Worm (Caenorhabditis elegans) whole organism, L4/young adult: ENCODE results near the gene H03E18.2.

Source experiments
- W03F9.2 ChIP-seq: fragments of 150-350 bp; optimal IDR thresholded peaks from 2 replicates; lab custom pipeline; 2014; ENCODE audit warnings: missing biosample characterization, missing genetic modification characterization
- dao-5 ChIP-seq: sonication (generic microtip); optimal IDR thresholded peaks from 2 replicates; lab custom pipeline; 2016; ENCODE audit warnings: missing genotype, missing genetic modification characterization, moderate library complexity, missing compliant biosample characterization
- him-1 ChIP-seq: sonication (generic microtip); optimal IDR thresholded peaks from 2 replicates; lab custom pipeline; 2016; ENCODE audit warnings: missing genotype, missing genetic modification reagents, missing genetic modification characterization, missing compliant biosample characterization

The H03E18.2 gene

ce11 chrX:8473468-8473867, 46.8 kb downstream of the H03E18.2 start:
- TF ChIP-seq him-1 (tag; lab: Kevin White, UChicago) (no peak), W03F9.2 (tag; lab: Kevin White, UChicago) (no peak), dao-5 (tag; lab: Kevin White, UChicago) (no peak)

DNA sequence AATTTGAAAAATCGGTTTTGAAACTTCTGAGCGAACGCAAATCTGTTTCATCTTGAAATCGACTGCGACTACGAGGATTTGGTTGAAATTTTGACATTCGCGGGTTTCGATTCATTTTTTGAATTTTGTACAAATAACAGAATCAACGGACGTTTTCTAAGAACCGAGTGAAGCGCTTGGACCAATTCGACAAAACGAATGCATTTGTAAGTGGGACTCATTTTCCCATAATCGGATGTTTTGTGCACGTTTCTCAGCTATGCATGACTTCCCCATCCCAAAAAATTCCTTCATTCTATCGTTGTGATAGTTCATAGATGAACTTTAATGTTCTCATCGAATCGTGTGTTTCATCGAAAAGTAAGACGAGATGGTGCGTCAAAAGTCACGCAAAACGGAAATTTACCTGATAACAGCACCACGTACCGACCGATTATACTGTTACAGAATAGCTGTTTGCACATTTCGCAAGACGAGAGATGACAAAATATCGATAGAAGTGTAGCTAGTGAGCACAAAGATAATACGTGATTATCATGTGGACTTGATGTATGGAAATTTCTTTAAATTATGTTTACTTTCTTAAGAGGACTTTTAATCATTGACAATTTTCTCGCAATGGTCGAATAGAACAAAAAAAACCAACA, 50.1 kb downstream of the H03E18.2 start, which contains the start of gene mec-10:
mec-10 (minus strand) TSS at position 189 of the 647 bp plus-strand sequence.
- TF ChIP-seq dao-5 (tag; lab: Kevin White, UChicago): no peak
- TF ChIP-seq W03F9.2 (tag; lab: Kevin White, UChicago): no peak
- TF ChIP-seq him-1 (tag; lab: Kevin White, UChicago): no peak
